Worm (Caenorhabditis elegans): ENCODE measurements around the gene mig-10.

The mig-10 gene

ce11 chrIII:8283525-8283924, 4.6 kb downstream of the mig-10 start:
- peak; percentile 5 for TF ChIP-seq hlh-1 (tag; optimal IDR thresholded peaks at IDR 0.05)
- no peak for TF ChIP-seq nhr-237 (tag; optimal IDR thresholded peaks at IDR 0.05)
- TF ChIP-seq nhr-2 (tag; optimal IDR thresholded peaks at IDR 0.05), result peak; percentile 21
- TF ChIP-seq cnd-1 (tag; optimal IDR thresholded peaks at IDR 0.05), result no peak
- TF ChIP-seq zip-8 (tag; optimal IDR thresholded peaks at IDR 0.05), result peak; percentile 35
- no peak for TF ChIP-seq sem-2 (GFP tag; optimal IDR thresholded peaks at IDR 0.05)
- TF ChIP-seq M03D4.4 (tag; optimal IDR thresholded peaks at IDR 0.05), result no peak
- no peak for TF ChIP-seq tbx-8 (GFP tag; optimal IDR thresholded peaks at IDR 0.05)
- TF ChIP-seq unc-120 (tag; optimal IDR thresholded peaks at IDR 0.05; ENCODE audit: poor library complexity, severe bottlenecking), result no peak

- TF ChIP-seq flh-1 (GFP tag; optimal IDR thresholded peaks at IDR 0.05), result no peak
- TF ChIP-seq ces-1 (GFP tag; optimal IDR thresholded peaks at IDR 0.05), result peak; percentile 23
These were observed 7.1 kb downstream of the mig-10 start for ce11 chrIII:8286003-8286402.

- TF ChIP-seq hlh-1 (tag; optimal IDR thresholded peaks at IDR 0.05) (peak; percentile 91), ham-2 (GFP tag; optimal IDR thresholded peaks at IDR 0.05) (no peak)
These were observed 7.9 kb downstream of the mig-10 start for ce11 chrIII:8286824-8287223.

ce11 chrIII:8287519-8287918, 8.6 kb downstream of the mig-10 start:
- TF ChIP-seq sptf-1 (tag; optimal IDR thresholded peaks at IDR 0.05) (peak; percentile 27), unc-120 (tag; optimal IDR thresholded peaks at IDR 0.05; ENCODE audit: poor library complexity, severe bottlenecking) (peak; percentile 66), snpc-4 (tag; optimal IDR thresholded peaks at IDR 0.05) (no peak)

ce11 chrIII:8289181-8289580, 10.3 kb downstream of the mig-10 start:
- TF ChIP-seq nhr-12 (tag; optimal IDR thresholded peaks at IDR 0.05), result no peak
- TF ChIP-seq elt-1 (tag; optimal IDR thresholded peaks at IDR 0.05; ENCODE audit: borderline replicate concordance, insufficient read depth), result peak; percentile 43
- no peak for TF ChIP-seq mab-5 (tag; optimal IDR thresholded peaks at IDR 0.05)
- TF ChIP-seq ceh-43 (GFP tag; optimal IDR thresholded peaks at IDR 0.05), result no peak
- peak; percentile 95 for TF ChIP-seq ces-1 (GFP tag; optimal IDR thresholded peaks at IDR 0.05)
- TF ChIP-seq tbx-8 (GFP tag; optimal IDR thresholded peaks at IDR 0.05), result no peak

ce11 chrIII:8291268-8292032, 12.5 kb downstream of the mig-10 start:
- no peak for TF ChIP-seq nhr-76 (tag; optimal IDR thresholded peaks at IDR 0.05)
- peak; percentile 22 for TF ChIP-seq elt-3 (tag; optimal IDR thresholded peaks at IDR 0.05)
- TF ChIP-seq mab-5 (tag; optimal IDR thresholded peaks at IDR 0.05), result no peak
- no peak for TF ChIP-seq ceh-83 (GFP tag; optimal IDR thresholded peaks at IDR 0.05)
- no peak for TF ChIP-seq unc-120 (tag; optimal IDR thresholded peaks at IDR 0.05; ENCODE audit: poor library complexity, severe bottlenecking)
- TF ChIP-seq blmp-1 (tag; optimal IDR thresholded peaks at IDR 0.05), result no peak
- no peak for TF ChIP-seq ztf-11 (tag; optimal IDR thresholded peaks at IDR 0.05)
- no peak for TF ChIP-seq nhr-12 (tag; optimal IDR thresholded peaks at IDR 0.05)
- TF ChIP-seq snpc-4 (tag; optimal IDR thresholded peaks at IDR 0.05), result no peak
- no peak for TF ChIP-seq nhr-237 (tag; optimal IDR thresholded peaks at IDR 0.05)
- TF ChIP-seq elt-1 (tag; optimal IDR thresholded peaks at IDR 0.05; ENCODE audit: borderline replicate concordance, insufficient read depth), result peak; percentile 11
- no peak for TF ChIP-seq ces-1 (GFP tag; optimal IDR thresholded peaks at IDR 0.05)
- TF ChIP-seq lin-13 (tag; optimal IDR thresholded peaks at IDR 0.05), result no peak
- peak; percentile 11 for TF ChIP-seq unc-62 (GFP tag; optimal IDR thresholded peaks at IDR 0.05)
- TF ChIP-seq mep-1 (tag; optimal IDR thresholded peaks at IDR 0.05), result no peak
- no peak for TF ChIP-seq nhr-2 (tag; optimal IDR thresholded peaks at IDR 0.05)
- no peak for TF ChIP-seq sptf-1 (tag; optimal IDR thresholded peaks at IDR 0.05)
- no peak for TF ChIP-seq zip-8 (tag; optimal IDR thresholded peaks at IDR 0.05)

- TF ChIP-seq blmp-1 (tag; optimal IDR thresholded peaks at IDR 0.05), result peak; percentile 44
- TF ChIP-seq zip-8 (tag; optimal IDR thresholded peaks at IDR 0.05), result peak; percentile 13
- peak; percentile 77 for TF ChIP-seq unc-62 (GFP tag; optimal IDR thresholded peaks at IDR 0.05)
- TF ChIP-seq elt-3 (tag; optimal IDR thresholded peaks at IDR 0.05), result no peak
- no peak for TF ChIP-seq lin-32 (GFP tag; optimal IDR thresholded peaks at IDR 0.05)
These were observed 14.4 kb downstream of the mig-10 start for ce11 chrIII:8293260-8293659.
